Worm (Caenorhabditis elegans) whole organism, young adult: ENCODE results near the gene Y22D7AL.3.

Experiments used
- C06A6.2 ChIP-seq: fragments of 200-800 bp; sonication (Bioruptor generic); conservative IDR thresholded peaks from 2 replicates; pipeline ENCODE4 v1.3.6; 2022; ENCODE audit warnings: missing genetic modification characterization, missing compliant biosample characterization
- D2030.7 ChIP-seq: fragments of 200-800 bp; sonication (Bioruptor generic); IDR thresholded peaks from 2 replicates; pipeline ENCODE4 v1.3.6; 2022; ENCODE audit warnings: missing genetic modification reagents, missing genetic modification characterization, missing compliant biosample characterization
- F10E7.11 ChIP-seq: sonication (generic microtip); optimal IDR thresholded peaks from 2 replicates; lab custom pipeline; 2017; ENCODE audit warnings: mild to moderate bottlenecking, missing genetic modification characterization, moderate library complexity, missing compliant biosample characterization
- F55B11.4 ChIP-seq: sonication (generic microtip); optimal IDR thresholded peaks from 2 replicates; lab custom pipeline; 2016; ENCODE audit warnings: missing compliant biosample characterization, missing genetic modification characterization, borderline replicate concordance; ENCODE audit not compliant: insufficient read depth
- K12H6.12 ChIP-seq: fragments of 200-800 bp; sonication (Bioruptor generic); optimal IDR thresholded peaks from 2 replicates; lab custom pipeline; 2018; ENCODE audit warnings: mild to moderate bottlenecking, missing genetic modification characterization, missing compliant biosample characterization
- T26A5.8 ChIP-seq: sonication (generic microtip); optimal IDR thresholded peaks from 2 replicates; lab custom pipeline; 2016; ENCODE audit warnings: missing genetic modification characterization, missing compliant biosample characterization
- Y53F4B.3 ChIP-seq: fragments of 200-800 bp; sonication (Bioruptor generic); IDR thresholded peaks from 2 replicates; pipeline ENCODE4 v1.3.6; 2022; ENCODE audit warnings: missing genetic modification reagents, missing genetic modification characterization, missing compliant biosample characterization
- Y53G8AR.9 ChIP-seq: fragments of 200-800 bp; sonication (Bioruptor generic); conservative IDR thresholded peaks from 2 replicates; pipeline ENCODE4 v1.3.6; 2022; ENCODE audit warnings: missing genetic modification reagents, missing genetic modification characterization, missing compliant biosample characterization
- Y56A3A.18 ChIP-seq: fragments of 200-800 bp; sonication (Bioruptor generic); IDR thresholded peaks from 2 replicates; pipeline ENCODE4 v1.3.6; 2022; ENCODE audit warnings: missing genetic modification reagents, missing genetic modification characterization, missing compliant biosample characterization
- Y67H2A.10 ChIP-seq: fragments of 200-800 bp; sonication (Bioruptor generic); conservative IDR thresholded peaks from 2 replicates; pipeline ENCODE4 v1.3.6; 2022; ENCODE audit warnings: missing genetic modification reagents, missing genetic modification characterization, missing compliant biosample characterization
- ama-1 ChIP-seq, 3 experiments: fragments of 150-350 bp in 1 of 3; sonication (generic microtip) in 2 of 3; optimal IDR thresholded peaks; 2 replicates each; lab custom pipeline; 2014 to 2018; ENCODE audit warnings: missing biosample characterization in 2 of 3, missing genetic modification characterization in 2 of 3, missing genetic modification reagents in 2 of 3
- attf-3 ChIP-seq: fragments of 200-800 bp; sonication (Bioruptor generic); conservative IDR thresholded peaks from 2 replicates; pipeline ENCODE4 v1.3.6; 2022; ENCODE audit warnings: missing genetic modification reagents, missing genetic modification characterization, missing compliant biosample characterization
- cebp-1 ChIP-seq, 2 experiments: fragments of 200-800 bp in 1 of 2; sonication (Bioruptor generic) in 1 of 2; sonication (generic microtip) in 1 of 2; IDR thresholded peaks in 1 of 2; optimal IDR thresholded peaks in 1 of 2; 2 replicates each; pipeline versions ENCODE4 v1.3.6 to Lab custom; 2017 to 2022; ENCODE audit warnings: missing compliant biosample characterization in 2 of 2, missing genetic modification characterization in 2 of 2, mild to moderate bottlenecking in 1 of 2, missing genetic modification reagents in 1 of 2, moderate library complexity in 1 of 2
- ceh-27 ChIP-seq: fragments of 200-800 bp; sonication (Bioruptor generic); optimal IDR thresholded peaks from 2 replicates; lab custom pipeline; 2018; ENCODE audit warnings: mild to moderate bottlenecking, missing genetic modification characterization, moderate library complexity, missing compliant biosample characterization
- ceh-40 ChIP-seq: fragments of 200-800 bp; sonication (Bioruptor generic); IDR thresholded peaks from 2 replicates; pipeline ENCODE4 v1.3.6; 2022; ENCODE audit warnings: missing genetic modification characterization, missing compliant biosample characterization
- ceh-58 ChIP-seq: fragments of 200-800 bp; sonication (Bioruptor generic); IDR thresholded peaks from 2 replicates; pipeline ENCODE4 v1.3.6; 2022; ENCODE audit warnings: missing genetic modification characterization, missing compliant biosample characterization
- ceh-91 ChIP-seq: fragments of 200-800 bp; sonication (Bioruptor generic); IDR thresholded peaks from 2 replicates; pipeline ENCODE4 v1.3.6; 2022; ENCODE audit warnings: missing genetic modification reagents, missing genetic modification characterization, missing compliant biosample characterization
- die-1 ChIP-seq: sonication (generic microtip); optimal IDR thresholded peaks from 2 replicates; lab custom pipeline; 2016; ENCODE audit warnings: missing genotype, mild to moderate bottlenecking, missing genetic modification characterization, missing compliant biosample characterization
- dox-1 ChIP-seq: fragments of 200-800 bp; sonication (Bioruptor generic); IDR thresholded peaks from 2 replicates; pipeline ENCODE4 v1.3.6; 2022; ENCODE audit warnings: missing genetic modification reagents, missing genetic modification characterization, missing compliant biosample characterization
- dpff-1 ChIP-seq: sonication (generic microtip); optimal IDR thresholded peaks from 2 replicates; lab custom pipeline; 2017; ENCODE audit warnings: mild to moderate bottlenecking, missing genetic modification characterization, missing compliant biosample characterization
- dpl-1 ChIP-seq: fragments of 150-350 bp; optimal IDR thresholded peaks from 2 replicates; lab custom pipeline; 2014; ENCODE audit warnings: missing biosample characterization, missing genetic modification reagents, missing genetic modification characterization
- fkh-3 ChIP-seq: sonication (generic microtip); optimal IDR thresholded peaks from 2 replicates; lab custom pipeline; 2016; ENCODE audit warnings: mild to moderate bottlenecking, missing genetic modification characterization, missing compliant biosample characterization
- hlh-26 ChIP-seq: fragments of 200-800 bp; sonication (Bioruptor generic); conservative IDR thresholded peaks from 2 replicates; pipeline ENCODE4 v1.3.6; 2022; ENCODE audit warnings: missing genetic modification reagents, missing genetic modification characterization, missing compliant biosample characterization
- hmg-20 ChIP-seq: fragments of 200-800 bp; sonication (Bioruptor generic); IDR thresholded peaks from 2 replicates; pipeline ENCODE4 v1.3.6; 2022; ENCODE audit warnings: missing genetic modification reagents, missing genetic modification characterization, missing compliant biosample characterization
- hsf-1 ChIP-seq: fragments of 200-800 bp; sonication (Bioruptor generic); IDR thresholded peaks from 2 replicates; pipeline ENCODE4 v1.3.6; 2022; ENCODE audit warnings: missing genetic modification reagents, missing genetic modification characterization, missing compliant biosample characterization
- lag-1 ChIP-seq: fragments of 200-800 bp; sonication (Bioruptor generic); IDR thresholded peaks from 2 replicates; pipeline ENCODE4 v1.3.6; 2022; ENCODE audit warnings: missing genetic modification reagents, missing genetic modification characterization, missing compliant biosample characterization
- let-607 ChIP-seq, 2 experiments: fragments of 200-800 bp in 1 of 2; sonication (Bioruptor generic) in 1 of 2; sonication (generic microtip) in 1 of 2; optimal IDR thresholded peaks; 2 replicates each; lab custom pipeline; 2016 to 2018; ENCODE audit warnings: mild to moderate bottlenecking in 2 of 2, missing compliant biosample characterization in 2 of 2, missing genetic modification characterization in 2 of 2, moderate library complexity in 2 of 2, missing genotype in 1 of 2
- lin-26 ChIP-seq: fragments of 200-800 bp; sonication (Bioruptor generic); IDR thresholded peaks from 2 replicates; pipeline ENCODE4 v1.3.6; 2022; ENCODE audit warnings: missing genetic modification reagents, missing genetic modification characterization, missing compliant biosample characterization
- lin-35 ChIP-seq, 3 experiments: fragments of 150-350 bp in 2 of 3; sonication (generic microtip) in 1 of 3; optimal IDR thresholded peaks; 2 replicates each; lab custom pipeline; 2014 to 2018; ENCODE audit warnings: missing biosample characterization in 3 of 3, missing genetic modification characterization in 3 of 3, missing genetic modification reagents in 3 of 3
- lir-1 ChIP-seq: fragments of 200-800 bp; sonication (Bioruptor generic); conservative IDR thresholded peaks from 2 replicates; pipeline ENCODE4 v1.3.6; 2022; ENCODE audit warnings: missing genetic modification reagents, missing genetic modification characterization, missing compliant biosample characterization
- lsy-27 ChIP-seq: sonication (generic microtip); optimal IDR thresholded peaks from 2 replicates; lab custom pipeline; 2017; ENCODE audit warnings: missing genetic modification characterization, mild to moderate bottlenecking, missing compliant biosample characterization, antibody characterized with exemption, missing genotype, borderline replicate concordance; ENCODE audit not compliant: insufficient read depth
- mcd-1 ChIP-seq: fragments of 200-800 bp; sonication (Bioruptor generic); IDR thresholded peaks from 2 replicates; pipeline ENCODE4 v1.3.6; 2022; ENCODE audit warnings: missing genetic modification reagents, missing genetic modification characterization, missing compliant biosample characterization
- nfya-1 ChIP-seq: sonication (generic microtip); optimal IDR thresholded peaks from 2 replicates; lab custom pipeline; 2017; ENCODE audit warnings: antibody characterized with exemption, missing compliant biosample characterization, missing genetic modification characterization, borderline replicate concordance; ENCODE audit not compliant: insufficient read depth
- nhr-179 ChIP-seq: sonication (generic microtip); optimal IDR thresholded peaks from 2 replicates; lab custom pipeline; 2016; ENCODE audit warnings: mild to moderate bottlenecking, missing genetic modification characterization, missing compliant biosample characterization
- pha-4 ChIP-seq: fragments of 150-350 bp; sonication (generic microtip); optimal IDR thresholded peaks from 2 replicates; lab custom pipeline; 2014; ENCODE audit warnings: missing biosample characterization, missing genetic modification reagents, missing genetic modification characterization
- rpc-1 ChIP-seq, 2 experiments: fragments of 150-350 bp in 1 of 2; sonication (generic microtip) in 1 of 2; optimal IDR thresholded peaks; 2 replicates each; lab custom pipeline; 2014 to 2018; ENCODE audit warnings: missing biosample characterization in 1 of 2, missing genetic modification characterization in 1 of 2, missing genetic modification reagents in 1 of 2, missing genotype in 1 of 2
- sea-2 ChIP-seq: fragments of 200-800 bp; sonication (Bioruptor generic); IDR thresholded peaks from 2 replicates; pipeline ENCODE4 v1.3.6; 2022; ENCODE audit warnings: missing genetic modification characterization, missing compliant biosample characterization
- snpc-1.1 ChIP-seq: sonication (generic microtip); optimal IDR thresholded peaks from 2 replicates; lab custom pipeline; 2017; ENCODE audit warnings: missing genetic modification characterization, mild to moderate bottlenecking, missing compliant biosample characterization, antibody characterized with exemption, moderate library complexity, missing genotype, missing genetic modification reagents; ENCODE audit not compliant: insufficient read depth
- somi-1 ChIP-seq: fragments of 200-800 bp; sonication (Bioruptor generic); optimal IDR thresholded peaks from 2 replicates; lab custom pipeline; 2018; ENCODE audit warnings: mild to moderate bottlenecking, missing genetic modification characterization, missing compliant biosample characterization
- sptf-2 ChIP-seq: fragments of 200-800 bp; sonication (Bioruptor generic); optimal IDR thresholded peaks from 2 replicates; lab custom pipeline; 2018; ENCODE audit warnings: mild to moderate bottlenecking, missing genetic modification characterization, missing compliant biosample characterization
- tbp1 ChIP-seq: fragments of 200-800 bp; sonication (Bioruptor generic); optimal IDR thresholded peaks from 2 replicates; lab custom pipeline; 2018; ENCODE audit warnings: mild to moderate bottlenecking, missing genetic modification characterization, missing compliant biosample characterization
- tbx-9 ChIP-seq: sonication (generic microtip); optimal IDR thresholded peaks from 2 replicates; lab custom pipeline; 2016; ENCODE audit warnings: borderline replicate concordance, missing genetic modification characterization, inconsistent platforms, missing compliant biosample characterization
- tlf-1 ChIP-seq: fragments of 200-800 bp; sonication (Bioruptor generic); optimal IDR thresholded peaks from 2 replicates; lab custom pipeline; 2018; ENCODE audit warnings: mild to moderate bottlenecking, missing genetic modification characterization, missing compliant biosample characterization
- zfh-2 ChIP-seq: fragments of 200-800 bp; sonication (Bioruptor generic); conservative IDR thresholded peaks from 2 replicates; pipeline ENCODE4 v1.3.6; 2022; ENCODE audit warnings: missing genetic modification reagents, missing genetic modification characterization, missing compliant biosample characterization
- ztf-25 ChIP-seq: fragments of 200-800 bp; sonication (Bioruptor generic); IDR thresholded peaks from 2 replicates; pipeline ENCODE4 v1.3.6; 2022; ENCODE audit warnings: missing genetic modification reagents, missing genetic modification characterization, missing compliant biosample characterization

Gene Y22D7AL.3

DNA sequence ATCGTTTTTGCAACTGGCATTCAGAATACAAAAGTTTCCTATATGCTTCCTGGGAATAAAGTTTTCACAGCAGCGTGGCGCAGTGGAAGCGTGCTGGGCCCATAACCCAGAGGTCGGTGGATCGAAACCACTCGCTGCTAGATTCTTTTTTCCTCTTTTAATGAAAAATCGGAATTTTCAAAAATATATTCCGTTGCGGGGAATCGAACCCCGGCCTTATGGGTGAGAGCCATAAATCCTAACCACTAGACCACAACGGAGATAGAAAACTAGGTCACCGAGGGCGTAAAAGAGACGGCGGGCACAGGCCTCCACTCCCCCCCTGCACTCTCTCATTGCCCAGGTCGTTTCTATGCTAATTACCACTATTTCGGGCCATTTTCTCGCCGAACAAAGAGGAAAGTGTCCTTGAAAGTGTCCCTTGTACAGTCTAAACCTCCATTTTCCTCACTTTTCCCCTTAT is 36.7 kb upstream of the Y22D7AL.3 start, which contains the start of gene Y22D7AL.6 (continued):
- peak; percentile 77 for TF ChIP-seq fkh-3 (tag; lab: Kevin White, UChicago)
- peak; percentile 56 for TF ChIP-seq somi-1 (GFP tag; lab: Kevin White, UChicago)
- TF ChIP-seq let-607 (tag; optimal IDR thresholded peaks at IDR 0.05; lab: Kevin White, UChicago): peak in 1 of 2 experiments; percentile 57
- no peak for TF ChIP-seq nfya-1 (tag; lab: Kevin White, UChicago)
- TF ChIP-seq cebp-1 (GFP tag; IDR thresholded peaks at IDR 0.05; lab: Robert Waterston, UW): no peak
- TF ChIP-seq cebp-1 (tag; optimal IDR thresholded peaks at IDR 0.05; lab: Kevin White, UChicago): peak; percentile 60
- no peak for TF ChIP-seq sea-2 (GFP tag; lab: Robert Waterston, UW)
- TF ChIP-seq K12H6.12: peak; percentile 53
- peak; percentile 47; the same call in 1 of the 2 replicates for TF ChIP-seq Y53F4B.3 (GFP tag; lab: Robert Waterston, UW)
- no peak for TF ChIP-seq pha-4 (tag; lab: Kevin White, UChicago)
- TF ChIP-seq snpc-1.1 (tag; lab: Kevin White, UChicago): no peak
- peak; percentile 98 for TF ChIP-seq tbp1
- no peak for TF ChIP-seq dpl-1 (GFP tag; lab: Kevin White, UChicago)
- TF ChIP-seq nhr-179 (tag; lab: Kevin White, UChicago): peak; percentile 45
- no peak; the same call in 1 of the 2 replicates for TF ChIP-seq ceh-40 (GFP tag; lab: Robert Waterston, UW)
- no peak; the same call in 1 of the 2 replicates for TF ChIP-seq lir-1
- TF ChIP-seq ceh-91 (GFP tag; lab: Robert Waterston, UW): no peak
- TF ChIP-seq Y53G8AR.9 (GFP tag; lab: Robert Waterston, UW): no peak
- no peak for TF ChIP-seq lag-1 (GFP tag; lab: Robert Waterston, UW)
- TF ChIP-seq D2030.7 (GFP tag; lab: Robert Waterston, UW): peak; percentile 86
- no peak for TF ChIP-seq hlh-26
- TF ChIP-seq Y67H2A.10 (GFP tag; lab: Robert Waterston, UW): peak; percentile 53; the same call in 1 of the 2 replicates
- peak; percentile 67; the same call in 1 of the 2 replicates for TF ChIP-seq zfh-2
- TF ChIP-seq ztf-25 (GFP tag; lab: Robert Waterston, UW): peak; percentile 82
- peak; percentile 35 for TF ChIP-seq lsy-27
- TF ChIP-seq attf-3 (GFP tag; lab: Robert Waterston, UW): peak; percentile 61; the same call in 1 of the 2 replicates
- TF ChIP-seq hsf-1: peak; percentile 36; the same call in 1 of the 2 replicates
- peak; percentile 73; the same call in 1 of the 2 replicates for TF ChIP-seq hmg-20 (GFP tag; lab: Robert Waterston, UW)
- no peak for TF ChIP-seq ama-1 (optimal IDR thresholded peaks at IDR 0.05; lab: Kevin White, UChicago)
- TF ChIP-seq ama-1 (GFP tag; optimal IDR thresholded peaks at IDR 0.05; lab: Kevin White, UChicago): peak in 1 of 2 experiments; percentile 75
- TF ChIP-seq rpc-1 (optimal IDR thresholded peaks at IDR 0.05; lab: Kevin White, UChicago): peak; percentile 92
- TF ChIP-seq rpc-1 (tag; optimal IDR thresholded peaks at IDR 0.05; lab: Kevin White, UChicago): peak; percentile 76
- no peak for TF ChIP-seq tbx-9 (tag; lab: Kevin White, UChicago)
- TF ChIP-seq lin-35 (GFP tag; optimal IDR thresholded peaks at IDR 0.05; lab: Kevin White, UChicago): peak in 1 of 3 experiments; percentile 58
- TF ChIP-seq mcd-1: peak; percentile 77
- peak; percentile 81 for TF ChIP-seq dox-1 (GFP tag; lab: Robert Waterston, UW)
- TF ChIP-seq lin-26 (GFP tag; lab: Robert Waterston, UW): peak; percentile 87
- peak; percentile 69; the same call in 1 of the 2 replicates for TF ChIP-seq Y56A3A.18 (GFP tag; lab: Robert Waterston, UW)
- TF ChIP-seq die-1 (tag; lab: Kevin White, UChicago): peak; percentile 91
- no peak for TF ChIP-seq dpff-1
- TF ChIP-seq T26A5.8: peak; percentile 48
- TF ChIP-seq F10E7.11: no peak
- peak; percentile 45 for TF ChIP-seq sptf-2 (GFP tag; lab: Kevin White, UChicago)
- peak; percentile 23 for TF ChIP-seq ceh-27
- TF ChIP-seq ceh-58 (GFP tag; lab: Robert Waterston, UW): no peak
- TF ChIP-seq F55B11.4: no peak
- peak; percentile 44 for TF ChIP-seq tlf-1 (GFP tag; lab: Kevin White, UChicago)
- no peak for TF ChIP-seq C06A6.2 (GFP tag; lab: Robert Waterston, UW)
